Fruit fly (Drosophila melanogaster) whole organism, wandering third instar larva: Measurements from ENCODE around the gene CG14440.

Experiments used
- Dfd ChIP-seq: fragments of >200 bp; optimal IDR thresholded peaks from 2 replicates; lab custom pipeline; 2017; ENCODE audit warnings: missing biosample characterization, missing genetic modification characterization
- sage ChIP-seq: fragments of 200-800 bp; sonication (Bioruptor generic); optimal IDR thresholded peaks from 2 replicates; lab custom pipeline; 2016; ENCODE audit warnings: missing biosample characterization, mild to moderate bottlenecking, missing genetic modification characterization

- no peak for TF ChIP-seq sage (GFP tag; lab: Kevin White, UChicago)
- no peak for TF ChIP-seq Dfd
Observed at dm6 chrX:6662876-6663551, 35.4 kb downstream of the CG14440 start.
